Fruit fly (Drosophila melanogaster): ENCODE results near the gene Pus10.
A peak's percentile ranks its signal among the peaks of the same experiment; 100 is the strongest.

The Pus10 gene

DNA sequence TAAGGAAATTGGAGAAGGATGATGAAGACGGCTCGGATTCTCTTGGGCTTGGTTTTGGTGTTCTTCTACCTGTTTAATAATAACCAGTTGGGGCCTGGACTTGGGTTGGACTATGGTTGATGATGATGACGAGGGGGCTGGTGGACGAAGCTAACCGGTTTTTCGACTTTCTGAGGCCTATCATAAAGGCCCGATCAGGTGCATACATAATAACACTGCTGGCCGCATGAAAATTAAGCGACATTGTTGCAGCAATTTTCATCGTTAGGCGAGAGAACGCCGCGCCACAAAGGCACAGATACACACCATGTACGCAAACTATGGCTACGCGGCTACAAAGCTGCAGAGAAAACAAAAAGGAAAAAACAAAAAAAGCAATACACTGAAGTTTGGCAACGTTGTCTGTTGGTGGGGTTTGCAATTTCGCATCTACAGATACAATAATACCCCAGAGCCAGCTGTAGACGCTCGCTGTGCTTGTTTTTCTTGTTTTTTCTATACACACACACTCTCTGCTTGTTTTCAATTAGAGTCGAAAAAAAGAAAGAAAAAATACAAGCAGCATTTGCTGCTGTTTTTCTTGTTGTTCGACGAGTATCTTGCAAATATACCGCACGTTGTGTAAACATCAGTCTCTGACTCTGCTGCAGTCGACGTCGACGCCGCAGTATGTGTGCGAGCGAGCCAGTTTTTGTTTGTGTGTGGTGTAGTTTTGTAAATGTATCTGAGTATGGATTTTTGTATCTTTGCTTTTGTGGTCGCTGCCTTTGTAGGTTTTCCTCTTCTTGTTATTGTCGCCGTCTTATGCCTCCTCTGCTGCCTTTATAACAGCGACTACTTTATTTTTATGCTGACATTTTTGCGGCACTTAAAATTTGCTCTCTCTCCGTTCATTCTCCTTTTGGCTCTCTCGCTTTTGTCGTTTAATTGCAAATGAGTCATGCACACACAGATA, 11.3 kb upstream of the Pus10 start (continued):
- TF ChIP-seq CG11456 (GFP tag; IDR thresholded peaks at IDR 0.05) (no peak), NC2α (GFP tag; optimal IDR thresholded peaks at IDR 0.05) (peak; percentile 41), CG2678 (tag; optimal IDR thresholded peaks at IDR 0.05) (peak; percentile 85), CG1832 (GFP tag; optimal IDR thresholded peaks at IDR 0.05) (no peak), CG13775 (GFP tag; optimal IDR thresholded peaks at IDR 0.05) (peak; percentile 58), zen (tag; optimal IDR thresholded peaks at IDR 0.05) (peak; percentile 55), CG15073 (GFP tag; optimal IDR thresholded peaks at IDR 0.05) (no peak), D (optimal IDR thresholded peaks at IDR 0.05) (no peak), D (GFP tag; optimal IDR thresholded peaks at IDR 0.05) (peak; percentile 61), H15 (GFP tag; IDR thresholded peaks at IDR 0.05) (no peak), Meics (GFP tag; optimal IDR thresholded peaks at IDR 0.05) (peak; percentile 80), CG2875 (GFP tag; optimal IDR thresholded peaks at IDR 0.05) (peak; percentile 64), CG1792 (GFP tag; optimal IDR thresholded peaks at IDR 0.05) (peak; percentile 78), pita (GFP tag; optimal IDR thresholded peaks at IDR 0.05) (no peak), ttk (GFP tag; IDR thresholded peaks at IDR 0.05) (no peak), Rfx (GFP tag; IDR thresholded peaks at IDR 0.05) (no peak), Poxn (GFP tag; IDR thresholded peaks at IDR 0.05) (no peak), Spps (tag; optimal IDR thresholded peaks at IDR 0.05) (peak; percentile 57), Gug (GFP tag; IDR thresholded peaks at IDR 0.05) (no peak), fd3F (GFP tag; optimal IDR thresholded peaks at IDR 0.05) (peak; percentile 63), CG9437 (GFP tag; optimal IDR thresholded peaks at IDR 0.05) (peak; percentile 50), CG2712 (tag; optimal IDR thresholded peaks at IDR 0.05) (peak; percentile 61), sob (GFP tag; IDR thresholded peaks at IDR 0.05) (no peak), Mes4 (GFP tag; optimal IDR thresholded peaks at IDR 0.05) (peak; percentile 49), bab2 (GFP tag; optimal IDR thresholded peaks at IDR 0.05) (peak; percentile 62), CG4730 (GFP tag; IDR thresholded peaks at IDR 0.05) (no peak), hb (GFP tag; IDR thresholded peaks at IDR 0.05; ENCODE audit: partially characterized antibody) (no peak), Jarid2 (GFP tag; optimal IDR thresholded peaks at IDR 0.05) (peak; percentile 68), gt (GFP tag; IDR thresholded peaks at IDR 0.05) (no peak), CG1529 (GFP tag; optimal IDR thresholded peaks at IDR 0.05) (peak; percentile 55), nom (GFP tag; optimal IDR thresholded peaks at IDR 0.05) (peak; percentile 98), CG7987 (GFP tag; optimal IDR thresholded peaks at IDR 0.05) (peak; percentile 92), NC2β (GFP tag; optimal IDR thresholded peaks at IDR 0.05) (peak; percentile 60), Dad (GFP tag; optimal IDR thresholded peaks at IDR 0.05) (peak; percentile 2), CG9727 (GFP tag; optimal IDR thresholded peaks at IDR 0.05) (peak; percentile 85), CG14860 (GFP tag; IDR thresholded peaks at IDR 0.05; ENCODE audit: partially characterized antibody) (no peak), onecut (GFP tag; IDR thresholded peaks at IDR 0.05) (peak; percentile 88), E2f1 (GFP tag; IDR thresholded peaks at IDR 0.05) (no peak), Six4 (GFP tag; optimal IDR thresholded peaks at IDR 0.05) (peak; percentile 14), zfh2 (GFP tag; optimal IDR thresholded peaks at IDR 0.05) (peak; percentile 45), bigmax (GFP tag; optimal IDR thresholded peaks at IDR 0.05) (peak; percentile 58), sd (tag; optimal IDR thresholded peaks at IDR 0.05) (peak; percentile 84), luna (GFP tag; optimal IDR thresholded peaks at IDR 0.05) (no peak), CG6791 (GFP tag; IDR thresholded peaks at IDR 0.05; ENCODE audit: partially characterized antibody) (no peak), CG2129 (GFP tag; IDR thresholded peaks at IDR 0.05; ENCODE audit: partially characterized antibody) (no peak), CG32767 (GFP tag; IDR thresholded peaks at IDR 0.05) (no peak), Xbp1 (GFP tag; optimal IDR thresholded peaks at IDR 0.05) (no peak), fd102C (GFP tag; optimal IDR thresholded peaks at IDR 0.05) (peak; percentile 49), Neu2 (GFP tag; optimal IDR thresholded peaks at IDR 0.05; ENCODE audit: borderline replicate concordance) (no peak)

Measured in whole organism, embryonic.